Worm (Caenorhabditis elegans) whole organism, L2 larva: Measurements from ENCODE around the gene F26G5.1.

ENCODE experiments used
- aly-2 ChIP-seq: fragments of 150-350 bp; optimal IDR thresholded peaks from 2 replicates; lab custom pipeline; 2014; ENCODE audit warnings: missing biosample characterization, missing genetic modification characterization
- ama-1 ChIP-seq: fragments of 150-350 bp; optimal IDR thresholded peaks from 2 replicates; lab custom pipeline; 2018; ENCODE audit warnings: inconsistent platforms
- egl-27 ChIP-seq: sonication (generic microtip); optimal IDR thresholded peaks from 3 replicates; lab custom pipeline; 2017; ENCODE audit warnings: missing biosample characterization, missing genetic modification reagents, missing genetic modification characterization
- lin-39 ChIP-seq: fragments of 150-350 bp; optimal IDR thresholded peaks from 2 replicates; lab custom pipeline; 2014; ENCODE audit warnings: missing biosample characterization, missing genetic modification reagents, missing genetic modification characterization
- mab-5 ChIP-seq: fragments of 150-350 bp; optimal IDR thresholded peaks from 2 replicates; lab custom pipeline; 2014; ENCODE audit warnings: missing biosample characterization, missing genetic modification characterization
- nhr-12 ChIP-seq: fragments of 150-350 bp; optimal IDR thresholded peaks from 2 replicates; lab custom pipeline; 2014; ENCODE audit warnings: missing biosample characterization, missing genetic modification characterization
- nhr-25 ChIP-seq: fragments of 150-350 bp; sonication (generic microtip); optimal IDR thresholded peaks from 3 replicates; lab custom pipeline; 2014; ENCODE audit warnings: missing biosample characterization, missing genetic modification characterization
- nhr-77 ChIP-seq: fragments of 150-350 bp; optimal IDR thresholded peaks from 2 replicates; lab custom pipeline; 2014; ENCODE audit warnings: missing biosample characterization, missing genetic modification characterization
- sma-3 ChIP-seq: sonication (generic microtip); optimal IDR thresholded peaks from 2 replicates; lab custom pipeline; 2016; ENCODE audit warnings: missing genetic modification reagents, missing genetic modification characterization, missing compliant biosample characterization
- ztf-1 ChIP-seq: fragments of 200-800 bp; sonication (Bioruptor generic); conservative IDR thresholded peaks from 2 replicates; pipeline ENCODE4 v1.3.6; 2022; ENCODE audit warnings: missing genetic modification characterization, missing compliant biosample characterization

DNA sequence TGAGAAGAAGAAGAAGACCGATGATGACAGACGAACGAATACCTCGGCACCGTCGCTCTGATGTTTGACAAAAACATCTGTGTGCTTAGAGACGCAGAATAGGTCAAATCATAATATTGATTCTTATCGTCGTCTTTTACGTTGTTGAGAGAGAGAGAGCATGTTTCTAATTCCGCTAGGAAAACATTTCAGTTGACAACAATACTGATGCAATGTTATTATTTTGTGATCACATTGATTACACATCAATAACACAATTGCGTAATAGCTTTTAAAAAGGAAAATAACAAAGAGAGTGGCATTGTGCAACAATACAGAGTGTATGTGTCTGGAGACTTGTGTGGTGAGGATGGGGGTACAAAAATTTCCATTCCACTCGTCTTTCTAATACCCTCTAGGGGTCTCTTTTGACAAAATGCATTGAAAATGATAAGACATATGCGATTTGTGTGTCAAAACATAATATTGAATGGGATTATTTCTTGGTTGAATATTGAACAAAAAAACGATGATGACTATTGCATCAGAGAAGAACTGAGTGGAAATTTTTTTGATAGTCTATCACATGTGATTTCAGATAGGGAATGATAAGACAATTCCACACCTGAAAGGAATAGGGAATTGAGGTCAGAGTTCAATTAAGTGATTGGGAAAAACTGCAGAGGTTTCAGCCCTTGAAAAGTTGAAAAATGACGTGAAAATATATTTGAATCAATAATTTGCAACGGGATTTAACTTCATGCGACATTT lies 10.4 kb upstream of the F26G5.1 start:
- TF ChIP-seq mab-5 (tag; lab: Kevin White, UChicago): no peak
- TF ChIP-seq nhr-77 (tag; lab: Kevin White, UChicago): no peak
- TF ChIP-seq sma-3 (GFP tag; lab: Kevin White, UChicago): no peak
- TF ChIP-seq egl-27: no peak
- TF ChIP-seq lin-39 (tag; lab: Kevin White, UChicago): no peak
- no peak for TF ChIP-seq nhr-12
- TF ChIP-seq aly-2: no peak
- no peak for TF ChIP-seq ztf-1 (GFP tag; lab: Robert Waterston, UW)
- no peak for TF ChIP-seq ama-1
- no peak for TF ChIP-seq nhr-25 (tag; lab: Kevin White, UChicago)
